Worm (Caenorhabditis elegans): ENCODE data around the gene pigw-1.

DNA sequence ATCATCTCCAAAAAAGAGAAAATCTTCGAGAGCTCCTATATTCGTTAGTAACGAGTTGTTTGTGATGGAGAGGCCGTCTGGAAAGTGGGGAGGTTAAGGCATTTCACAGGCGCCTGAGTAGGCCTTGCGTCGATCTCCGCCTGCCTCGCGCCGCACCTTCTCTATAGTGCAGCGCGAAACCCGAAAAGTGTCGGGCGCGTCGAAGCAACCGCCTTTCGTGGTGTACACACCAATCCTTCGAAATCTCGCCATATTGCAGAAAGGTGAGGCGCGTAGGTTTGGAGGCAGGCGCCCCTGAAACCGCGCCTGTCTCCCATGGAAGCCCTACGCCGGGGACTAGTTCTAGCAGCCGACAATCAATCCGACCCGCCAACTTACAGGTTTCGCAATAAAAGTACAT, 45.1 kb upstream of the pigw-1 start:
- TF ChIP-seq nhr-11 (tag; optimal IDR thresholded peaks at IDR 0.05) (no peak), nhr-47 (tag; optimal IDR thresholded peaks at IDR 0.05) (no peak), snpc-4 (tag; optimal IDR thresholded peaks at IDR 0.05) (no peak), ztf-11 (tag; optimal IDR thresholded peaks at IDR 0.05) (no peak), jun-1 (tag; optimal IDR thresholded peaks at IDR 0.05) (no peak), elt-2 (tag; optimal IDR thresholded peaks at IDR 0.05) (no peak), ceh-88 (GFP tag; IDR thresholded peaks at IDR 0.05) (no peak), hlh-17 (GFP tag; optimal IDR thresholded peaks at IDR 0.05; ENCODE audit: borderline replicate concordance) (no peak), nhr-77 (tag; optimal IDR thresholded peaks at IDR 0.05) (no peak), alr-1 (tag; optimal IDR thresholded peaks at IDR 0.05; ENCODE audit: borderline replicate concordance) (no peak), ces-1 (GFP tag; optimal IDR thresholded peaks at IDR 0.05) (no peak), dsc-1 (tag; optimal IDR thresholded peaks at IDR 0.05) (no peak), nhr-28 (tag; optimal IDR thresholded peaks at IDR 0.05) (no peak)

Data from whole organism, L1 larva.